Worm (Caenorhabditis elegans) whole organism, midembryonic: ENCODE results near the gene ZC504.1.

Experiments used
- flt-1 ChIP-seq: fragments of 200-800 bp; sonication (Bioruptor generic); IDR thresholded peaks from 2 replicates; pipeline ENCODE4 v1.3.6; 2022; ENCODE audit warnings: missing genetic modification characterization, missing compliant biosample characterization
- med-1 ChIP-seq: sonication (generic microtip); optimal IDR thresholded peaks from 2 replicates; lab custom pipeline; 2017; ENCODE audit warnings: missing genetic modification characterization, mild to moderate bottlenecking, missing compliant biosample characterization, antibody characterized with exemption, missing genetic modification reagents; ENCODE audit not compliant: insufficient read depth
- tab-1 ChIP-seq: fragments of 200-800 bp; sonication (Bioruptor generic); IDR thresholded peaks from 2 replicates; pipeline ENCODE4 v1.3.6; 2022; ENCODE audit warnings: missing genetic modification characterization, missing compliant biosample characterization
- ztf-23 ChIP-seq: fragments of 200-800 bp; sonication (Bioruptor generic); IDR thresholded peaks from 2 replicates; pipeline ENCODE4 v1.3.6; 2022; ENCODE audit warnings: missing genetic modification reagents, missing genetic modification characterization, missing compliant biosample characterization

ce11 chrX:10412425-10412824 lies 5.5 kb downstream of the ZC504.1 start, which contains the start of gene acr-8:
- no peak for TF ChIP-seq flt-1 (GFP tag; lab: Robert Waterston, UW)
- TF ChIP-seq med-1 (GFP tag; lab: Kevin White, UChicago): no peak
- TF ChIP-seq tab-1 (GFP tag; lab: Robert Waterston, UW): no peak
- TF ChIP-seq ztf-23 (GFP tag; lab: Robert Waterston, UW): no peak
